Worm (Caenorhabditis elegans) whole organism, L2 larva: Measurements from ENCODE around the gene hmit-1.3.

Source experiments
- aly-2 ChIP-seq: fragments of 150-350 bp; optimal IDR thresholded peaks from 2 replicates; lab custom pipeline; 2014; ENCODE audit warnings: missing biosample characterization, missing genetic modification characterization
- lin-13 ChIP-seq: fragments of 150-350 bp; optimal IDR thresholded peaks from 2 replicates; lab custom pipeline; 2014; ENCODE audit warnings: missing biosample characterization, missing genetic modification reagents, missing genetic modification characterization
- nhr-11 ChIP-seq: fragments of 150-350 bp; optimal IDR thresholded peaks from 2 replicates; lab custom pipeline; 2014; ENCODE audit warnings: missing biosample characterization, missing genetic modification characterization
- skn-1 ChIP-seq: sonication (generic microtip); optimal IDR thresholded peaks from 2 replicates; lab custom pipeline; 2017; ENCODE audit warnings: missing biosample characterization, missing genetic modification characterization
- snpc-4 ChIP-seq: fragments of 150-350 bp; optimal IDR thresholded peaks from 2 replicates; lab custom pipeline; 2014; ENCODE audit warnings: missing biosample characterization, missing genetic modification characterization
- zag-1 ChIP-seq: fragments of 150-350 bp; optimal IDR thresholded peaks from 2 replicates; lab custom pipeline; 2014; ENCODE audit warnings: missing biosample characterization, missing genetic modification characterization

DNA sequence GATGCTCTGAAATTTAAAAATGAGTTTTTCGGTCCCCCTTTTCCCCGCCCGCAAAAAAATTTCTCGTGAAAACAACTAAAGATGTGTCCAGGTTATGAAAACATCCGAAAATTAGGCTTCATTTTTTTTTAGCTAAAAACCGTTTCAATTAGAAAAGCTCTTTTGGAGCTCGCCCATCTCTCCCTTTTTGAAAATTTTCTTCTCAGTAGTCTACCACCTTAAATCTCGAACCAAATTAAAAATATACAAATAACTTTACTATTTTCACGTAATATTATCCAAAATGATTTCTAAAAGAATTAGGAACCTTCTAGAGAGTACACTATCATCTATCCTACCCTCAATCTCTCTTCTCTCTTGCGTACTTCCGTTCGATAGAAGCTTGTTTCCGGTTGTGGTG, 42.9 kb upstream of the hmit-1.3 start:
- TF ChIP-seq snpc-4 (tag; lab: Kevin White, UChicago) (no peak), nhr-11 (tag; lab: Kevin White, UChicago) (no peak), lin-13 (GFP tag; lab: Kevin White, UChicago) (no peak), aly-2 (no peak), zag-1 (tag; lab: Kevin White, UChicago) (no peak), skn-1 (tag; lab: Kevin White, UChicago) (no peak)
